Worm (Caenorhabditis elegans): Measurements from ENCODE around the gene Y53G8AL.3.

DNA sequence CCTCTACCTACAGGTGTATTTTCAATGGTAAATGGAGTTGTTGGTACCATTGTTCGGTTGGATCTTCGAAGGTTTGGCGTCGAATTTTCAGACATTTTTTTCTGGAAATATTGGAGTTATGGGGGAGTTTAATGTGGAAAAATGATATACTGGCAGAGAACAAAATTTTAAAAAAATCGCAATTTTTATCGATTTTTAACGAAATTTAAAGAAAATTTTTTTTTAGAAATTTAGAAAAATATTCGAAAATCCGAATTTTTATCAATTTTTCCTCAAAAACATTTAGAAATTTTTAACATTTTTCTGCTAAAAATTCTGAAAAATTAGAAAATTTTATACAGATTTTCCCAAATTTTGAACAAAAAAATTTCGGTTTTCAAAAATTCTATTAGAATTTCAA, 25.7 kb upstream of the Y53G8AL.3 start, which contains the start of gene Y53G8AM.8:
- TF ChIP-seq ama-1 (optimal IDR thresholded peaks at IDR 0.05) (no peak), hlh-6 (tag; optimal IDR thresholded peaks at IDR 0.05) (no peak), tbx-2 (tag; optimal IDR thresholded peaks at IDR 0.05) (no peak)

Measured in whole organism, late embryonic.